Worm (Caenorhabditis elegans): ENCODE data around the gene F07F6.4.

F07F6.4 gene

ce11 chrII:5449620-5450019, 20.2 kb upstream of the F07F6.4 start:
- TF ChIP-seq W03F9.2 (tag; optimal IDR thresholded peaks at IDR 0.05) (no peak), him-1 (tag; optimal IDR thresholded peaks at IDR 0.05) (no peak), dao-5 (tag; optimal IDR thresholded peaks at IDR 0.05) (no peak)

DNA sequence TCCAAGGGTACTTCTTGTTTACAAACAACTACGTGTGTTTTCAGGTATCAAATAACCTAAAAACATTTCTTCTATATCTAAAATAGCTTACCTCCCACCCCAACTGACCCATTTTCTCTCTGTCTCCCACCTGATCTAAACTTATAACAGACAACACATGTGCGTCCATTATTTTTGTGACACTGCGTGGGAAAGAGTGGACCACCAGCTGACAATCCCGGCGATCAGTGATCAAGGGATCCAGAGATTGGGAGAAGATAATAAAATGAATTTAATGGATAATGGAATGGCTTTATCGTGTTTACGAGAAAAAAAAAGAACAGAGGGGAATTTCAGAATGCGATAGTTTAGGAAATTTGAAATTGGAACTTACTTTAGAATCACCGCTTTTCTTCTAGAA, 19.8 kb upstream of the F07F6.4 start:
- TF ChIP-seq W03F9.2 (tag; optimal IDR thresholded peaks at IDR 0.05) = no peak
- no peak for TF ChIP-seq dao-5 (tag; optimal IDR thresholded peaks at IDR 0.05)

- no peak for TF ChIP-seq W03F9.2 (tag; optimal IDR thresholded peaks at IDR 0.05)
- no peak for TF ChIP-seq dao-5 (tag; optimal IDR thresholded peaks at IDR 0.05)
- TF ChIP-seq him-1 (tag; optimal IDR thresholded peaks at IDR 0.05) = no peak
Measured at ce11 chrII:5447381-5447780, 18.0 kb upstream of the F07F6.4 start, which contains the start of gene cex-1. Gene cex-1 (plus strand): TSS chrII:5447681.

- TF ChIP-seq dao-5 (tag; optimal IDR thresholded peaks at IDR 0.05) (no peak), him-1 (tag; optimal IDR thresholded peaks at IDR 0.05) (no peak), W03F9.2 (tag; optimal IDR thresholded peaks at IDR 0.05) (no peak)
Measured at ce11 chrII:5446506-5446905, 17.1 kb upstream of the F07F6.4 start, which contains the start of gene nmr-1. Gene nmr-1 (minus strand): TSS chrII:5446606.

ce11 chrII:5437586-5437985, 8.2 kb upstream of the F07F6.4 start, which contains the start of gene F07F6.1:
Gene F07F6.1 (plus strand): TSS chrII:5437886.
- TF ChIP-seq him-1 (tag; optimal IDR thresholded peaks at IDR 0.05) = no peak
- no peak for TF ChIP-seq dao-5 (tag; optimal IDR thresholded peaks at IDR 0.05)
- no peak for TF ChIP-seq W03F9.2 (tag; optimal IDR thresholded peaks at IDR 0.05)

- TF ChIP-seq dao-5 (tag; optimal IDR thresholded peaks at IDR 0.05) = no peak
- TF ChIP-seq him-1 (tag; optimal IDR thresholded peaks at IDR 0.05) = no peak
- TF ChIP-seq W03F9.2 (tag; optimal IDR thresholded peaks at IDR 0.05) = no peak
Measured at ce11 chrII:5436833-5437232, 7.5 kb upstream of the F07F6.4 start, which contains the start of gene dct-5. Gene dct-5 (minus strand): TSS chrII:5436933.

ce11 chrII:5433069-5433468, 3.7 kb upstream of the F07F6.4 start, which contains the start of gene srx-114:
Gene srx-114 (minus strand): TSS chrII:5433169.
- TF ChIP-seq him-1 (tag; optimal IDR thresholded peaks at IDR 0.05) = no peak

DNA sequence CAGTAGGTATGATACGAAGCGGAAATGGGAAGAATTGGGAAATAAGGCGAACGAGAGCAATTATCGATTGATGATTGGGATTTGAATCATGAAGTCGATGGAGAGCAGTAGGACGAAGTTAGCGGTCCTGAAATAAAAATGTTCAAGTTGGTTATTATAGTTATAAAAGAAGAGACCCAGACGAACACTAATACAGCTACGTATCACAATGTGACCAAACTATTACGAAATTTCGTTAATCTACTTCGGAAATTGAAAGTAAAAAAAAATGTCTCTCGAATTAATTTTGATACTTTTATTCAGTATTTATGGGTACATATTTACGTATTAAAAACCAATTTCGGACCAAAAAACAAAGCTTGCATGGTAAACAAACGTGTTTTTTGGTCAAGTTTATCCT, 2.9 kb downstream of the F07F6.4 start:
- no peak for TF ChIP-seq him-1 (tag; optimal IDR thresholded peaks at IDR 0.05)
- TF ChIP-seq dao-5 (tag; optimal IDR thresholded peaks at IDR 0.05) = no peak
- no peak for TF ChIP-seq W03F9.2 (tag; optimal IDR thresholded peaks at IDR 0.05)

ce11 chrII:5426054-5426453, 3.3 kb downstream of the F07F6.4 start:
- TF ChIP-seq dao-5 (tag; optimal IDR thresholded peaks at IDR 0.05) = no peak
- no peak for TF ChIP-seq W03F9.2 (tag; optimal IDR thresholded peaks at IDR 0.05)
- no peak for TF ChIP-seq him-1 (tag; optimal IDR thresholded peaks at IDR 0.05)

DNA sequence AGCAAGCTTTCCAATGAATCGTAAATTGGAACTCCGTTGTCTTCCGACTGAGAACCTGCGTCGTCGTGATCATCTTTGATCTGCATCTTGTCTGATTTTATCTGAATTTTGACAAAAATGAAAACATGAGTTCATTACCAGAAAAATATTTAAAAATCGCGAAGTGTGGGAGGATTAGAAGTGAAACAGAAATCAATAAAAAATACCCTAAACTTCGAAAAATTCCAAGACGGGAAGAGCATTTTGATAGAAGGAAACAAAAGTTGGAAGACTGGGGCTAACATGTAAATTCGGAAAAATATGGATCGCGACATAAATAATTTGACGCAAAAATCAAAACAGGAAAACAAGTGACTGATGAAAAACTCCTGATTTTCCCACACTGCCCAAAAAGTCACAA, 3.7 kb downstream of the F07F6.4 start, which contains the start of gene F07F6.8:
TSS of gene F07F6.8 (minus strand) at position 101 of the 400 bp plus-strand sequence.
- TF ChIP-seq dao-5 (tag; optimal IDR thresholded peaks at IDR 0.05) (no peak), W03F9.2 (tag; optimal IDR thresholded peaks at IDR 0.05) (no peak)

ce11 chrII:5423832-5424231, 5.5 kb downstream of the F07F6.4 start, which contains the start of gene F07F6.7:
Gene F07F6.7 (minus strand): TSS chrII:5423858.
- TF ChIP-seq W03F9.2 (tag; optimal IDR thresholded peaks at IDR 0.05) = no peak
- TF ChIP-seq him-1 (tag; optimal IDR thresholded peaks at IDR 0.05) = no peak
- no peak for TF ChIP-seq dao-5 (tag; optimal IDR thresholded peaks at IDR 0.05)

ce11 chrII:5420947-5421614, 8.3 kb downstream of the F07F6.4 start, which contains the start of gene tofu-6:
Gene tofu-6 (plus strand): TSS chrII:5421248.
- no peak for TF ChIP-seq W03F9.2 (tag; optimal IDR thresholded peaks at IDR 0.05)
- no peak for TF ChIP-seq him-1 (tag; optimal IDR thresholded peaks at IDR 0.05)
- no peak for TF ChIP-seq dao-5 (tag; optimal IDR thresholded peaks at IDR 0.05)

DNA sequence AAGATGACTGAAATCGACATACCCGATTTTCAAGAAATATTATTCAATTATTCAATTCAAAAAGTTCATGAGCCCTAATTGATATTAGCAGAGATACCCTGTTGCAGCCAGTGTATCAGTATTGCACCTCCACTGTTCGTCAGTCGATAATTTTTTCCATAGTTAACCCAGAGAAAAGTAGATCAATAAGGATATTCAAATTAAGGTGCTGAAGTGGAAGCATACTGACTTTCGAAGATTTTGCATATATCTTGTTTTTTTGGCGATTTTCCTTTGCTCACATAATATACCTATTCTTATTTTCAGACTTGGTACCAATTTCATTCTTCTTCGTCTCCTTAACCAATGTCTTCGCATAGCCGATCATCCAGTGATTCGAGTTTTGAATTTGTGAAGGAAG, 10.4 kb downstream of the F07F6.4 start, which contains the start of gene EEED8.15:
TSS of gene EEED8.15 (plus strand) at position 301 of the 400 bp plus-strand sequence.
- TF ChIP-seq dao-5 (tag; optimal IDR thresholded peaks at IDR 0.05) (no peak), W03F9.2 (tag; optimal IDR thresholded peaks at IDR 0.05) (no peak), him-1 (tag; optimal IDR thresholded peaks at IDR 0.05) (no peak)

- TF ChIP-seq him-1 (tag; optimal IDR thresholded peaks at IDR 0.05) = no peak
- TF ChIP-seq dao-5 (tag; optimal IDR thresholded peaks at IDR 0.05) = no peak
- TF ChIP-seq W03F9.2 (tag; optimal IDR thresholded peaks at IDR 0.05) = no peak
Measured at ce11 chrII:5418317-5418716, 11.1 kb downstream of the F07F6.4 start.

DNA sequence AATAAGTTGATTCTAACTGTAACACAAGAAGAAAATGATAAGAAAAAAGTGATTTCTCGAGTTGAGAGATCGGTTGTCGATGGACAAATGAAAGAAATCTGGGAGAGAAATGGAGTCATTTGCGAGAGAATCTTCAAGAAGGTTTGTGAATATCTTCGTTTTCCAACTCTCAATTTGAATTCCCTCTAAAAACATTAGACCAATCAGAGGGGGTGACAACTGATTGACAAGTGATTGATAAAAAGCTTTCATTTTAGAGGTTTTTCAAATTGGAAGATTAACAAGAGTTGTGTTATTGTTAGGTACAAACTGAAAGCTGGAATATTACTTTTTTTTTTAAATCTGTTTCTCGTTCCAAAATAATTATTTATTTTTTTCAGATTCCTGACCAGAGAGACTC, 11.5 kb downstream of the F07F6.4 start:
- no peak for TF ChIP-seq dao-5 (tag; optimal IDR thresholded peaks at IDR 0.05)
- TF ChIP-seq W03F9.2 (tag; optimal IDR thresholded peaks at IDR 0.05) = no peak
- TF ChIP-seq him-1 (tag; optimal IDR thresholded peaks at IDR 0.05) = no peak

Data from whole organism, L4/young adult.